Fruit fly (Drosophila melanogaster): ENCODE measurements around the gene CG31098.

CG31098 gene

dm6 chr3R:25249145-25250141 is 43.3 kb downstream of the CG31098 start, which contains the start of gene Nup358:
TSS of gene Nup358 (plus strand) at chr3R:25249348.
- TF ChIP-seq Rel (GFP tag; optimal IDR thresholded peaks at IDR 0.05): no peak
- TF ChIP-seq Rel (tag; optimal IDR thresholded peaks at IDR 0.05): peak; percentile 18
- TF ChIP-seq Abd-B (GFP tag; optimal IDR thresholded peaks at IDR 0.05): no peak
- no peak for TF ChIP-seq fru (GFP tag; optimal IDR thresholded peaks at IDR 0.05)
- peak; percentile 5 for TF ChIP-seq Sp1 (GFP tag; optimal IDR thresholded peaks at IDR 0.05)

- TF ChIP-seq pan (optimal IDR thresholded peaks at IDR 0.05) (no peak), dsf (GFP tag; optimal IDR thresholded peaks at IDR 0.05; ENCODE audit: borderline replicate concordance) (peak; percentile 79), CG32264 (GFP tag; optimal IDR thresholded peaks at IDR 0.05) (peak; percentile 91), woc (GFP tag; optimal IDR thresholded peaks at IDR 0.05) (peak; percentile 77), sv (GFP tag; optimal IDR thresholded peaks at IDR 0.05) (peak; percentile 96), Dfd (GFP tag; optimal IDR thresholded peaks at IDR 0.05) (no peak), Hr78 (GFP tag; optimal IDR thresholded peaks at IDR 0.05) (no peak), h (GFP tag; optimal IDR thresholded peaks at IDR 0.05) (peak; percentile 96), Hr83 (GFP tag; optimal IDR thresholded peaks at IDR 0.05; ENCODE audit: poor library complexity, severe bottlenecking) (peak; percentile 99), dmrt93B (GFP tag; optimal IDR thresholded peaks at IDR 0.05) (peak; percentile 99), lola (GFP tag; optimal IDR thresholded peaks at IDR 0.05) (no peak), tai (GFP tag; optimal IDR thresholded peaks at IDR 0.05) (no peak), brk (GFP tag; optimal IDR thresholded peaks at IDR 0.05) (no peak), Abd-B (GFP tag; optimal IDR thresholded peaks at IDR 0.05) (no peak), HLH106 (tag; optimal IDR thresholded peaks at IDR 0.05) (peak; percentile 96), CrebA (GFP tag; optimal IDR thresholded peaks at IDR 0.05; ENCODE audit: borderline replicate concordance) (no peak), Vsx2 (GFP tag; optimal IDR thresholded peaks at IDR 0.05; ENCODE audit: partially characterized antibody) (no peak), foxo (GFP tag; optimal IDR thresholded peaks at IDR 0.05) (peak; percentile 81 to 97), rgr (GFP tag; optimal IDR thresholded peaks at IDR 0.05) (peak; percentile 99), Dif (GFP tag; optimal IDR thresholded peaks at IDR 0.05; ENCODE audit: partially characterized antibody) (no peak), ey (GFP tag; optimal IDR thresholded peaks at IDR 0.05) (peak; percentile 90), Hnf4 (GFP tag; optimal IDR thresholded peaks at IDR 0.05) (no peak), N (GFP tag; optimal IDR thresholded peaks at IDR 0.05) (no peak), dl (GFP tag; optimal IDR thresholded peaks at IDR 0.05; ENCODE audit: insufficient read depth in 1 of 2, partially characterized antibody in 2 of 2) (no peak), br (GFP tag; optimal IDR thresholded peaks at IDR 0.05) (peak; percentile 98), psq (GFP tag; optimal IDR thresholded peaks at IDR 0.05) (peak; percentile 89), usp (GFP tag; optimal IDR thresholded peaks at IDR 0.05) (no peak), CG9705 (GFP tag; optimal IDR thresholded peaks at IDR 0.05) (peak; percentile 99), Sp1 (GFP tag; optimal IDR thresholded peaks at IDR 0.05) (peak; percentile 97), jim (GFP tag; optimal IDR thresholded peaks at IDR 0.05) (peak; percentile 7), OdsH (GFP tag; optimal IDR thresholded peaks at IDR 0.05) (peak; percentile 95), fru (GFP tag; optimal IDR thresholded peaks at IDR 0.05) (peak; percentile 96), sage (GFP tag; optimal IDR thresholded peaks at IDR 0.05) (peak; percentile 66), Rel (GFP tag; optimal IDR thresholded peaks at IDR 0.05) (peak; percentile 53), Rel (tag; optimal IDR thresholded peaks at IDR 0.05) (peak; percentile 83), Jra (GFP tag; optimal IDR thresholded peaks at IDR 0.05) (no peak), Mio (GFP tag; optimal IDR thresholded peaks at IDR 0.05) (peak; percentile 92), GATAd (GFP tag; optimal IDR thresholded peaks at IDR 0.05) (peak; percentile 89), Myc (optimal IDR thresholded peaks at IDR 0.05) (peak; percentile 25)
Observed at dm6 chr3R:25247379-25247869, 45.4 kb downstream of the CG31098 start, which contains the start of the genes RpS27 and Nup37. TSS of gene RpS27 (minus strand) at chr3R:25247514. TSS of gene Nup37 (plus strand) at chr3R:25247658.

Data from whole organism, wandering third instar larva.